Worm (Caenorhabditis elegans) whole organism, late embryonic: Measurements from ENCODE around the gene Y50D4C.5.

Experiments used
- C08G9.2 ChIP-seq: sonication (generic microtip); optimal IDR thresholded peaks from 2 replicates; lab custom pipeline; 2016; ENCODE audit warnings: mild to moderate bottlenecking, missing genetic modification characterization, moderate library complexity, missing compliant biosample characterization
- F13H6.1 ChIP-seq: sonication (generic microtip); optimal IDR thresholded peaks from 2 replicates; lab custom pipeline; 2016; ENCODE audit warnings: missing genetic modification characterization, missing compliant biosample characterization
- K09A11.1 ChIP-seq: sonication (generic microtip); optimal IDR thresholded peaks from 2 replicates; lab custom pipeline; 2017; ENCODE audit warnings: antibody characterized with exemption, mild to moderate bottlenecking, missing genetic modification characterization, missing compliant biosample characterization; ENCODE audit not compliant: insufficient read depth
- T23F11.4 ChIP-seq: fragments of 200-800 bp; sonication (Bioruptor generic); optimal IDR thresholded peaks from 2 replicates; lab custom pipeline; 2018; ENCODE audit warnings: mild to moderate bottlenecking, missing genetic modification characterization, missing compliant biosample characterization
- ahr-1 ChIP-seq: sonication (generic microtip); optimal IDR thresholded peaks from 2 replicates; lab custom pipeline; 2016; ENCODE audit warnings: missing genetic modification characterization, missing compliant biosample characterization
- ceh-14 ChIP-seq: sonication (generic microtip); optimal IDR thresholded peaks from 2 replicates; lab custom pipeline; 2016; ENCODE audit warnings: missing genotype, missing genetic modification characterization, missing compliant biosample characterization
- ceh-18 ChIP-seq: sonication (generic microtip); optimal IDR thresholded peaks from 2 replicates; lab custom pipeline; 2016; ENCODE audit warnings: missing genetic modification characterization, missing compliant biosample characterization
- ceh-22 ChIP-seq: sonication (generic microtip); optimal IDR thresholded peaks from 2 replicates; lab custom pipeline; 2017; ENCODE audit warnings: missing biosample characterization, missing genetic modification characterization
- ceh-24 ChIP-seq: sonication (generic microtip); optimal IDR thresholded peaks from 2 replicates; lab custom pipeline; 2016; ENCODE audit warnings: mild to moderate bottlenecking, missing genetic modification characterization, missing compliant biosample characterization
- ceh-48 ChIP-seq: sonication (generic microtip); optimal IDR thresholded peaks from 2 replicates; lab custom pipeline; 2016; ENCODE audit warnings: missing genetic modification characterization, inconsistent platforms, missing compliant biosample characterization
- ceh-6 ChIP-seq: fragments of 200-800 bp; sonication (Bioruptor generic); optimal IDR thresholded peaks from 2 replicates; lab custom pipeline; 2018; ENCODE audit warnings: mild to moderate bottlenecking, missing genetic modification characterization, missing compliant biosample characterization
- che-1 ChIP-seq: sonication (generic microtip); optimal IDR thresholded peaks from 2 replicates; lab custom pipeline; 2016; ENCODE audit warnings: mild to moderate bottlenecking, missing genetic modification characterization, missing compliant biosample characterization
- ets-4 ChIP-seq: sonication (generic microtip); optimal IDR thresholded peaks from 2 replicates; lab custom pipeline; 2016; ENCODE audit warnings: missing genetic modification characterization, missing compliant biosample characterization
- eyg-1 ChIP-seq: sonication (generic microtip); optimal IDR thresholded peaks from 2 replicates; lab custom pipeline; 2016; ENCODE audit warnings: missing genotype, missing genetic modification characterization, missing compliant biosample characterization
- gmeb-2 ChIP-seq: sonication (generic microtip); optimal IDR thresholded peaks from 2 replicates; lab custom pipeline; 2016; ENCODE audit warnings: missing genetic modification characterization, inconsistent platforms, missing compliant biosample characterization
- hlh-15 ChIP-seq: sonication (generic microtip); optimal IDR thresholded peaks from 2 replicates; lab custom pipeline; 2016; ENCODE audit warnings: missing genetic modification characterization, missing compliant biosample characterization
- hlh-30 ChIP-seq: sonication (generic microtip); optimal IDR thresholded peaks from 2 replicates; lab custom pipeline; 2017; ENCODE audit warnings: antibody characterized with exemption, missing genetic modification characterization, missing compliant biosample characterization; ENCODE audit not compliant: insufficient read depth
- hlh-6 ChIP-seq: sonication (generic microtip); optimal IDR thresholded peaks from 2 replicates; lab custom pipeline; 2016; ENCODE audit warnings: missing genotype, missing genetic modification characterization, missing compliant biosample characterization
- hlh-8 ChIP-seq: sonication (generic microtip); optimal IDR thresholded peaks from 2 replicates; lab custom pipeline; 2016; ENCODE audit warnings: missing genotype, missing genetic modification characterization, missing compliant biosample characterization
- lin-11 ChIP-seq: fragments of 200-800 bp; sonication (Bioruptor generic); optimal IDR thresholded peaks from 2 replicates; lab custom pipeline; 2018; ENCODE audit warnings: mild to moderate bottlenecking, missing genetic modification characterization, missing compliant biosample characterization
- madf-2 ChIP-seq: sonication (generic microtip); optimal IDR thresholded peaks from 2 replicates; lab custom pipeline; 2017; ENCODE audit warnings: missing genetic modification characterization, missing compliant biosample characterization
- nfya-1 ChIP-seq: sonication (generic microtip); optimal IDR thresholded peaks from 2 replicates; lab custom pipeline; 2017; ENCODE audit warnings: missing genetic modification characterization, mild to moderate bottlenecking, missing compliant biosample characterization, antibody characterized with exemption, moderate library complexity
- nhr-232 ChIP-seq: sonication (generic microtip); optimal IDR thresholded peaks from 2 replicates; lab custom pipeline; 2016; ENCODE audit warnings: missing genetic modification characterization, missing compliant biosample characterization
- odd-2 ChIP-seq: sonication (generic microtip); optimal IDR thresholded peaks from 2 replicates; lab custom pipeline; 2017; ENCODE audit warnings: antibody characterized with exemption, mild to moderate bottlenecking, missing genetic modification characterization, missing compliant biosample characterization
- pag-3 ChIP-seq: sonication (generic microtip); optimal IDR thresholded peaks from 2 replicates; lab custom pipeline; 2016; ENCODE audit warnings: missing compliant biosample characterization, missing genetic modification characterization, borderline replicate concordance
- pax-1 ChIP-seq: fragments of 150-350 bp; optimal IDR thresholded peaks from 2 replicates; lab custom pipeline; 2014; ENCODE audit warnings: missing biosample characterization, missing genetic modification characterization
- pha-2 ChIP-seq: sonication (generic microtip); optimal IDR thresholded peaks from 2 replicates; lab custom pipeline; 2017; ENCODE audit warnings: mild to moderate bottlenecking, missing genetic modification characterization, missing compliant biosample characterization
- rnt-1 ChIP-seq: sonication (generic microtip); optimal IDR thresholded peaks from 2 replicates; lab custom pipeline; 2016; ENCODE audit warnings: missing genetic modification characterization, missing compliant biosample characterization
- sdc-2 ChIP-seq: sonication (generic microtip); optimal IDR thresholded peaks from 2 replicates; lab custom pipeline; 2016; ENCODE audit warnings: missing genotype, missing genetic modification characterization, missing compliant biosample characterization
- sox-2 ChIP-seq: fragments of 200-800 bp; sonication (Bioruptor generic); IDR thresholded peaks from 2 replicates; pipeline ENCODE4 v1.3.6; 2022; ENCODE audit warnings: missing genetic modification reagents, missing genetic modification characterization, missing compliant biosample characterization
- sox-4 ChIP-seq: sonication (generic microtip); optimal IDR thresholded peaks from 2 replicates; lab custom pipeline; 2017; ENCODE audit warnings: mild to moderate bottlenecking, missing genetic modification characterization, inconsistent platforms, missing compliant biosample characterization
- tbx-2 ChIP-seq: sonication (generic microtip); optimal IDR thresholded peaks from 2 replicates; lab custom pipeline; 2016; ENCODE audit warnings: missing genetic modification characterization, missing compliant biosample characterization
- tbx-7 ChIP-seq: sonication (generic microtip); optimal IDR thresholded peaks from 2 replicates; lab custom pipeline; 2016; ENCODE audit warnings: missing genotype, missing genetic modification characterization, missing compliant biosample characterization
- ttx-3 ChIP-seq: sonication (generic microtip); optimal IDR thresholded peaks from 2 replicates; lab custom pipeline; 2016; ENCODE audit warnings: missing genetic modification reagents, missing genetic modification characterization, missing compliant biosample characterization
- unc-55 ChIP-seq: sonication (generic microtip); optimal IDR thresholded peaks from 2 replicates; lab custom pipeline; 2017; ENCODE audit warnings: missing biosample characterization, missing genetic modification reagents, missing genetic modification characterization
- zip-5 ChIP-seq: sonication (generic microtip); optimal IDR thresholded peaks from 2 replicates; lab custom pipeline; 2016; ENCODE audit warnings: missing genetic modification characterization, missing compliant biosample characterization

Gene Y50D4C.5

ce11 chrV:1003826-1004225, 282 bp upstream of the Y50D4C.5 start (continued):
- no peak for TF ChIP-seq sox-2
- TF ChIP-seq hlh-30: no peak
- TF ChIP-seq ttx-3 (tag; lab: Kevin White, UChicago): peak; percentile 86
- TF ChIP-seq hlh-8 (tag; lab: Kevin White, UChicago): peak; percentile 95
- peak; percentile 6 for TF ChIP-seq ceh-6 (GFP tag; lab: Kevin White, UChicago)
- TF ChIP-seq ceh-48 (tag; lab: Kevin White, UChicago): no peak
- peak; percentile 98 for TF ChIP-seq ets-4 (tag; lab: Kevin White, UChicago)
- peak; percentile 46 for TF ChIP-seq sox-4 (tag; lab: Kevin White, UChicago)
- TF ChIP-seq gmeb-2 (tag; lab: Kevin White, UChicago): peak; percentile 41
- peak; percentile 42 for TF ChIP-seq ceh-24 (tag; lab: Kevin White, UChicago)
- peak; percentile 72 for TF ChIP-seq sdc-2 (tag; lab: Kevin White, UChicago)
- peak; percentile 79 for TF ChIP-seq pag-3 (tag; lab: Kevin White, UChicago)
- peak; percentile 81 for TF ChIP-seq pha-2 (tag; lab: Kevin White, UChicago)
- TF ChIP-seq lin-11: no peak
- no peak for TF ChIP-seq pax-1 (tag; lab: Kevin White, UChicago)
- peak; percentile 57 for TF ChIP-seq ceh-18 (tag; lab: Kevin White, UChicago)

ce11 chrV:1001163-1001562, 2.4 kb downstream of the Y50D4C.5 start:
- TF ChIP-seq tbx-2 (no peak), sox-4 (tag; lab: Kevin White, UChicago) (no peak), hlh-6 (peak; percentile 16)

- TF ChIP-seq ceh-14 (tag; lab: Kevin White, UChicago) (no peak), pag-3 (tag; lab: Kevin White, UChicago) (no peak), ahr-1 (tag; lab: Kevin White, UChicago) (no peak), zip-5 (tag; lab: Kevin White, UChicago) (no peak), tbx-7 (tag; lab: Kevin White, UChicago) (no peak), K09A11.1 (tag; lab: Kevin White, UChicago) (no peak), rnt-1 (tag; lab: Kevin White, UChicago) (no peak), madf-2 (tag; lab: Kevin White, UChicago) (no peak), pha-2 (tag; lab: Kevin White, UChicago) (no peak), nhr-232 (tag; lab: Kevin White, UChicago) (no peak), C08G9.2 (tag; lab: Kevin White, UChicago) (no peak), hlh-15 (no peak), hlh-6 (no peak), che-1 (no peak)
These were observed 7.9 kb downstream of the Y50D4C.5 start for ce11 chrV:995635-996034.

ce11 chrV:990300-990699, 13.2 kb downstream of the Y50D4C.5 start:
- TF ChIP-seq pha-2 (tag; lab: Kevin White, UChicago): no peak
- TF ChIP-seq eyg-1 (tag; lab: Kevin White, UChicago): no peak
- TF ChIP-seq ceh-24 (tag; lab: Kevin White, UChicago): no peak
- no peak for TF ChIP-seq ceh-22 (tag; lab: Kevin White, UChicago)
- TF ChIP-seq unc-55 (GFP tag; lab: Kevin White, UChicago): no peak
- TF ChIP-seq F13H6.1 (tag; lab: Kevin White, UChicago): no peak
- TF ChIP-seq odd-2 (tag; lab: Kevin White, UChicago): no peak
- no peak for TF ChIP-seq T23F11.4 (GFP tag; lab: Kevin White, UChicago)
- TF ChIP-seq, all 69 proteins: peak for 0

- TF ChIP-seq pha-2 (tag; lab: Kevin White, UChicago) (no peak), nfya-1 (tag; lab: Kevin White, UChicago) (peak; percentile 92)
These were observed 20.4 kb downstream of the Y50D4C.5 start for ce11 chrV:983120-983519.
